Worm (Caenorhabditis elegans): ENCODE data around the gene mpz-6.

mpz-6 gene

DNA sequence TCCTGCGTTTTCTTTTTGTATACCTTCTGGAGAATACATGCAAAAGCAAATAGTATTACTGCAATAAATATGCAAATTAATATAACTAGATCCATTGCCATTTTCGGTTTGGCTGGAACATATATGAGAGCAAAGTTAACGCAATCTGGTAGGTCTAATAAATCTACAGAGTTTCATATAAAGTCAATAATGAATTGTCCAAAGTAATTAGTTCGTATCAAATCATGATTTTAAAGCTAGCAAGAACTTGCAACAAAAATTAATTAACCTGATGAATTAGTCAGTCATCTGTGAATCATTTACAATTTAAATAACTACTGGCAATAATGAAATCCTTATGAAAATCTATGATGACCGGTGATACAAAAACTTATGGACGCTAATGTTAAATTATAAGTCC is 38.4 kb upstream of the mpz-6 start, which contains the start of gene R09D1.13:
R09D1.13 (minus strand) TSS at position 101 of the 400 bp plus-strand sequence.
- TF ChIP-seq npax-4 (tag; optimal IDR thresholded peaks at IDR 0.05) (no peak), unc-42 (tag; optimal IDR thresholded peaks at IDR 0.05) (no peak), lim-6 (tag; optimal IDR thresholded peaks at IDR 0.05) (no peak), K02D7.2 (tag; optimal IDR thresholded peaks at IDR 0.05) (no peak), fax-1 (tag; optimal IDR thresholded peaks at IDR 0.05) (no peak), ama-1 (optimal IDR thresholded peaks at IDR 0.05) (no peak), ztf-16 (tag; optimal IDR thresholded peaks at IDR 0.05) (no peak), ahr-1 (tag; optimal IDR thresholded peaks at IDR 0.05) (no peak), fkh-6 (tag; optimal IDR thresholded peaks at IDR 0.05) (no peak)

DNA sequence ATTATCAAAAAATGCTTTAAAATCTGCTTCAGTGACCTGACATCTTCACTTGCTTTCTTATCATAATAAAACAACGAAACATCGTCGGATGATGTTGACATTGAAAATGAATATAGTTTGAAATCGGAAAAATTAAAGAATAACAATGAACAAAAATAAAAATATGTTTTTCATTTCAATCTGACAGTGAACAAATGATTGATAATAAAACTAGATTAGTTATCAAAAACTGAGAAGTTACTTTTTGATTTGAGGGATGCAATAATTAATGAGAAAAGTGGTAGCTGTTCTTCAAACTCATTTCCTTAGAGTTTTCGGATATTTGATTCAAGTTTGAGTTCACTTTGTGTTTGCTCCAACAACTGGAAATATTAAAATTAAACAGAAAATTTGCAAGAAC is 36.6 kb upstream of the mpz-6 start, which contains the start of gene chil-15:
chil-15 (minus strand) TSS at position 101 of the 400 bp plus-strand sequence.
- TF ChIP-seq elt-4 (tag; optimal IDR thresholded peaks at IDR 0.05) (no peak), T23F11.4 (GFP tag; optimal IDR thresholded peaks at IDR 0.05) (no peak), sox-2 (GFP tag; IDR thresholded peaks at IDR 0.05) (no peak), ttx-3 (tag; optimal IDR thresholded peaks at IDR 0.05) (no peak), mec-3 (tag; optimal IDR thresholded peaks at IDR 0.05; ENCODE audit: borderline replicate concordance) (no peak), C08G9.2 (tag; optimal IDR thresholded peaks at IDR 0.05) (no peak), pros-1 (tag; optimal IDR thresholded peaks at IDR 0.05) (no peak), pha-2 (tag; optimal IDR thresholded peaks at IDR 0.05) (no peak), pqm-1 (tag; optimal IDR thresholded peaks at IDR 0.05) (no peak), rnt-1 (tag; optimal IDR thresholded peaks at IDR 0.05) (no peak), ref-2 (tag; optimal IDR thresholded peaks at IDR 0.05) (no peak), ceh-45 (GFP tag; IDR thresholded peaks at IDR 0.05) (no peak), fkh-10 (GFP tag; optimal IDR thresholded peaks at IDR 0.05) (no peak), unc-3 (GFP tag; conservative IDR thresholded peaks at IDR 0.05) (no peak), unc-3 (tag; optimal IDR thresholded peaks at IDR 0.05) (no peak)

DNA sequence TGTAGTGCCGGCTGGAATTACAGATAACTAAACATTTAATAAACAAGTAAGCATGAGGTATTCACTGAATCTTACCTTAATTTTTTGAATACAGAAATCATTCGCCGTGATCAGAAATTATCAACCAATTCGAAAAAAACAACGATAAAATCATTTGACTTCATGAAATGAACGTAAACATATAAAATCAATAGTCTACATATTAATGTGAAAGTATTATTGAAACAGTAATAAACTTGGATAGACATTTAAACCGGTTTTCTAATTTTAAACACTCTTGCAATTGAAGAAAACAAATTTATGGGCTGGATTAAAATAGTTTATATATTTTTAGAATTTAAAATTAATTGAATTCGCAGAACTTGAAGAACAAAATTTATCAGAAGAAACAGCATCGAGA is 34.9 kb upstream of the mpz-6 start, which contains the start of gene chil-16:
chil-16 (minus strand) TSS at position 101 of the 400 bp plus-strand sequence.
- TF ChIP-seq fax-1 (tag; optimal IDR thresholded peaks at IDR 0.05) = no peak
- TF ChIP-seq unc-3 (GFP tag; conservative IDR thresholded peaks at IDR 0.05) = no peak
- TF ChIP-seq unc-3 (tag; optimal IDR thresholded peaks at IDR 0.05) = no peak
- TF ChIP-seq zip-5 (tag; optimal IDR thresholded peaks at IDR 0.05) = no peak
- no peak for TF ChIP-seq C38D4.7 (GFP tag; optimal IDR thresholded peaks at IDR 0.05)
- TF ChIP-seq elt-4 (tag; optimal IDR thresholded peaks at IDR 0.05) = no peak
- no peak for TF ChIP-seq ceh-2 (tag; optimal IDR thresholded peaks at IDR 0.05)
- TF ChIP-seq lin-11 (tag; optimal IDR thresholded peaks at IDR 0.05) = no peak
- no peak for TF ChIP-seq lim-6 (tag; optimal IDR thresholded peaks at IDR 0.05)
- TF ChIP-seq ceh-9 (tag; optimal IDR thresholded peaks at IDR 0.05) = no peak

DNA sequence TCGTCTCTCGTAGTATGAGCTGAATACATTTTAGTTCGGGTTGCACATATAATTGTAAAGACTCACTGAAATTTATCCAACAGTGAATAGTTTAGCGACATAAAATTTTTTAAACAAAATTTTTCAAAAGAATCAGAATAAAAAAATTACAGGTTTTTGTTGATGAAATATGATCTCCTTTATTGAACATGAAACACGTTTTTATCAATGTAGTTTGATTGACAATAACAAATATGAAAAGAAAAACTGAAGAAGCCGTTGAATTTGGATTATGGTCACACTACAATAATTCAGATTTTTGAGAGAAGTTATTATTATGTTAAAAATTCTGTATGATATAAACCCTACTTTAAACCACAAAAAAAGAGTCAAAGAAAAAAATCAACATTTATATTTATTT is 33.1 kb upstream of the mpz-6 start, which contains the start of gene chil-17:
chil-17 (minus strand) TSS at position 101 of the 400 bp plus-strand sequence.
- TF ChIP-seq fkh-6 (tag; optimal IDR thresholded peaks at IDR 0.05) (no peak), F13H6.1 (tag; optimal IDR thresholded peaks at IDR 0.05) (no peak), dmd-4 (tag; optimal IDR thresholded peaks at IDR 0.05; ENCODE audit: borderline replicate concordance) (no peak), ceh-30 (tag; optimal IDR thresholded peaks at IDR 0.05) (no peak), sox-4 (tag; optimal IDR thresholded peaks at IDR 0.05) (no peak), ama-1 (optimal IDR thresholded peaks at IDR 0.05) (no peak)

DNA sequence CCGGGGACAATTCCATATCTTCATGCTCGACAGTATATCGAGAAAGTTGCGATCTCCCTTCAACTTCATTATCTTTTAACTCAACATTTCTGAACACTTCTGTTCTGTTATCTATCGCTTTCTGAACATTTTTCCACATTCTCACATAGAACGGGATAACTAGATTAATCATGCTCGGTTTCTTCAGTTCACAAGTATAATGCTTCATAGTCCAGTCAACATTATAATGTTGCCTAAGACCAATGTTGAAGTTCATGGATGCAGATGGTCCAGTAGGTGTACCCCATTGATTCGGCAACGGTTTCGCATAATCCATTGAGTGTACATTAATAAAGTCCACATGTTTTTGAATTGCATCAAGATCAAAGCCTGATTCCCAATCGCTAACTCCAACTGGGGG is 31.9 kb upstream of the mpz-6 start:
- TF ChIP-seq Y22D7AL.16 (tag; optimal IDR thresholded peaks at IDR 0.05) = no peak
- no peak for TF ChIP-seq F13H6.1 (tag; optimal IDR thresholded peaks at IDR 0.05)
- TF ChIP-seq gmeb-2 (tag; optimal IDR thresholded peaks at IDR 0.05) = no peak
- no peak for TF ChIP-seq ceh-2 (tag; optimal IDR thresholded peaks at IDR 0.05)
- TF ChIP-seq ceh-48 (tag; optimal IDR thresholded peaks at IDR 0.05) = no peak
- no peak for TF ChIP-seq syd-9 (tag; optimal IDR thresholded peaks at IDR 0.05)
- no peak for TF ChIP-seq K09A11.1 (tag; optimal IDR thresholded peaks at IDR 0.05; ENCODE audit: insufficient read depth)
- TF ChIP-seq dve-1 (tag; optimal IDR thresholded peaks at IDR 0.05) = no peak
- TF ChIP-seq T23F11.4 (GFP tag; optimal IDR thresholded peaks at IDR 0.05) = no peak
- TF ChIP-seq tbx-2 (tag; optimal IDR thresholded peaks at IDR 0.05) = no peak
- TF ChIP-seq sdc-2 (tag; optimal IDR thresholded peaks at IDR 0.05) = no peak
